Worm (Caenorhabditis elegans): ENCODE data around the gene M110.7.

ce11 chrII:8259674-8260073 is 27.1 kb downstream of the M110.7 start:
- TF ChIP-seq nhr-76 (tag; optimal IDR thresholded peaks at IDR 0.05) (no peak), nhr-12 (tag; optimal IDR thresholded peaks at IDR 0.05) (no peak), nhr-43 (tag; optimal IDR thresholded peaks at IDR 0.05; ENCODE audit: poor library complexity, severe bottlenecking) (no peak), nhr-11 (tag; optimal IDR thresholded peaks at IDR 0.05) (no peak), snpc-4 (tag; optimal IDR thresholded peaks at IDR 0.05) (no peak), nhr-237 (tag; optimal IDR thresholded peaks at IDR 0.05) (no peak), ztf-11 (tag; optimal IDR thresholded peaks at IDR 0.05) (no peak), fkh-10 (GFP tag; optimal IDR thresholded peaks at IDR 0.05) (no peak), sea-2 (GFP tag; optimal IDR thresholded peaks at IDR 0.05) (no peak), jun-1 (tag; optimal IDR thresholded peaks at IDR 0.05) (no peak), skn-1 (tag; optimal IDR thresholded peaks at IDR 0.05) (no peak)
